Worm (Caenorhabditis elegans) whole organism, L1 larva: Measurements from ENCODE around the gene flad-1.

Experiments
- C04F5.9 ChIP-seq: sonication (generic microtip); optimal IDR thresholded peaks from 2 replicates; lab custom pipeline; 2016; ENCODE audit warnings: missing genetic modification characterization, missing compliant biosample characterization
- C16A3.4 ChIP-seq: fragments of 150-350 bp; optimal IDR thresholded peaks from 2 replicates; lab custom pipeline; 2014; ENCODE audit warnings: missing biosample characterization, missing genetic modification characterization
- C34B4.2 ChIP-seq: sonication (generic microtip); optimal IDR thresholded peaks from 2 replicates; lab custom pipeline; 2017; ENCODE audit warnings: mild to moderate bottlenecking, missing genetic modification characterization, missing compliant biosample characterization
- alr-1 ChIP-seq: fragments of 200-800 bp; sonication (Bioruptor generic); optimal IDR thresholded peaks from 2 replicates; lab custom pipeline; 2018; ENCODE audit warnings: borderline replicate concordance, mild to moderate bottlenecking, missing genetic modification characterization, missing compliant biosample characterization
- aly-2 ChIP-seq: fragments of 150-350 bp; optimal IDR thresholded peaks from 2 replicates; lab custom pipeline; 2014; ENCODE audit warnings: missing biosample characterization, missing genetic modification characterization
- ama-1 ChIP-seq: fragments of 150-350 bp; optimal IDR thresholded peaks from 2 replicates; lab custom pipeline; 2014
- blmp-1 ChIP-seq: fragments of 150-350 bp; optimal IDR thresholded peaks from 2 replicates; lab custom pipeline; 2014; ENCODE audit warnings: missing biosample characterization, missing genetic modification characterization
- ceh-63 ChIP-seq: fragments of 200-800 bp; sonication (Bioruptor generic); optimal IDR thresholded peaks from 2 replicates; lab custom pipeline; 2018; ENCODE audit warnings: mild to moderate bottlenecking, missing genetic modification characterization, missing compliant biosample characterization
- ceh-8 ChIP-seq: fragments of 200-800 bp; sonication (Bioruptor generic); optimal IDR thresholded peaks from 2 replicates; lab custom pipeline; 2018; ENCODE audit warnings: mild to moderate bottlenecking, missing genetic modification characterization, moderate library complexity, missing compliant biosample characterization
- ceh-82 ChIP-seq, 3 experiments: fragments of 150-350 bp in 1 of 3; sonication (generic microtip) in 2 of 3; optimal IDR thresholded peaks; 2 replicates each; lab custom pipeline; 2014 to 2017; ENCODE audit warnings: missing biosample characterization in 3 of 3, missing genetic modification characterization in 3 of 3
- ceh-88 ChIP-seq: fragments of 200-800 bp; sonication (Bioruptor generic); IDR thresholded peaks from 2 replicates; pipeline ENCODE4 v1.3.6; 2022; ENCODE audit warnings: missing genetic modification characterization, missing compliant biosample characterization
- ceh-90 ChIP-seq: sonication (generic microtip); optimal IDR thresholded peaks from 2 replicates; lab custom pipeline; 2016; ENCODE audit warnings: missing genetic modification characterization, missing compliant biosample characterization
- ces-1 ChIP-seq: fragments of 150-350 bp; optimal IDR thresholded peaks from 2 replicates; lab custom pipeline; 2014; ENCODE audit warnings: missing biosample characterization, missing genetic modification reagents, missing genetic modification characterization
- efl-1 ChIP-seq, 4 experiments: fragments of 150-350 bp; optimal IDR thresholded peaks in 3 of 4; peaks in 1 of 4; 1 replicate in 1 of 4; 2 replicates in 3 of 4; lab custom pipeline; 2014; ENCODE audit warnings: missing biosample characterization in 2 of 4, missing genetic modification characterization in 2 of 4, missing genetic modification reagents in 2 of 4
- efl-3 ChIP-seq: fragments of 200-800 bp; sonication (Bioruptor generic); optimal IDR thresholded peaks from 2 replicates; lab custom pipeline; 2018; ENCODE audit warnings: mild to moderate bottlenecking, missing genetic modification characterization, missing compliant biosample characterization
- egl-13 ChIP-seq: sonication (generic microtip); optimal IDR thresholded peaks from 2 replicates; lab custom pipeline; 2016; ENCODE audit warnings: missing genotype, missing genetic modification reagents, missing genetic modification characterization, missing compliant biosample characterization
- elt-2 ChIP-seq: sonication (generic microtip); optimal IDR thresholded peaks from 2 replicates; lab custom pipeline; 2016; ENCODE audit warnings: missing genetic modification characterization, mild to moderate bottlenecking, inconsistent platforms, missing compliant biosample characterization, missing genetic modification reagents
- fkh-4 ChIP-seq: sonication (generic microtip); optimal IDR thresholded peaks from 2 replicates; lab custom pipeline; 2016; ENCODE audit warnings: missing compliant biosample characterization, missing genetic modification characterization, borderline replicate concordance
- irx-1 ChIP-seq: sonication (generic microtip); optimal IDR thresholded peaks from 2 replicates; lab custom pipeline; 2016; ENCODE audit warnings: missing genetic modification characterization, missing compliant biosample characterization
- isw-1 ChIP-seq: fragments of 200-800 bp; sonication (Bioruptor generic); IDR thresholded peaks from 2 replicates; pipeline ENCODE4 v1.3.6; 2022; ENCODE audit warnings: missing genetic modification characterization, missing compliant biosample characterization
- lin-13 ChIP-seq: fragments of 150-350 bp; optimal IDR thresholded peaks from 2 replicates; lab custom pipeline; 2014; ENCODE audit warnings: missing biosample characterization, missing genetic modification reagents, missing genetic modification characterization
- lin-14 ChIP-seq: fragments of 200-800 bp; sonication (Bioruptor generic); optimal IDR thresholded peaks from 2 replicates; lab custom pipeline; 2018; ENCODE audit warnings: mild to moderate bottlenecking, missing genetic modification characterization, moderate library complexity, missing compliant biosample characterization
- lin-15B ChIP-seq: fragments of 150-350 bp; sonication (generic microtip); optimal IDR thresholded peaks from 3 replicates; lab custom pipeline; 2014; ENCODE audit warnings: missing biosample characterization, missing genetic modification characterization
- lin-35 ChIP-seq, 2 experiments: fragments of 150-350 bp; optimal IDR thresholded peaks; 2 replicates each; lab custom pipeline; 2014; ENCODE audit warnings: missing biosample characterization in 2 of 2, missing genetic modification characterization in 2 of 2, missing genetic modification reagents in 2 of 2
- lsy-2 ChIP-seq, 2 experiments: fragments of 150-350 bp; optimal IDR thresholded peaks; 2 replicates each; lab custom pipeline; 2014; ENCODE audit warnings: missing biosample characterization in 2 of 2, missing genetic modification characterization in 2 of 2
- mab-9 ChIP-seq: fragments of 200-800 bp; sonication (Bioruptor generic); IDR thresholded peaks from 2 replicates; pipeline ENCODE4 v1.3.6; 2022; ENCODE audit warnings: missing genetic modification reagents, missing genetic modification characterization, missing compliant biosample characterization
- mdl-1 ChIP-seq, 2 experiments: fragments of 150-350 bp; optimal IDR thresholded peaks; 2 replicates each; lab custom pipeline; 2014 to 2017; ENCODE audit warnings: missing biosample characterization in 2 of 2, missing genetic modification characterization in 2 of 2, inconsistent platforms in 1 of 2
- mep-1 ChIP-seq: fragments of 150-350 bp; optimal IDR thresholded peaks from 2 replicates; lab custom pipeline; 2014; ENCODE audit warnings: missing biosample characterization, missing genetic modification characterization
- nhr-11 ChIP-seq: fragments of 150-350 bp; optimal IDR thresholded peaks from 2 replicates; lab custom pipeline; 2014; ENCODE audit warnings: missing biosample characterization, missing genetic modification characterization
- nhr-19 ChIP-seq: fragments of 200-800 bp; sonication (Bioruptor generic); conservative IDR thresholded peaks from 2 replicates; pipeline ENCODE4 v1.3.6; 2022; ENCODE audit warnings: missing genetic modification characterization, missing compliant biosample characterization
- nhr-237 ChIP-seq: fragments of 150-350 bp; optimal IDR thresholded peaks from 2 replicates; lab custom pipeline; 2014; ENCODE audit warnings: missing biosample characterization, missing genetic modification characterization
- nhr-28 ChIP-seq: fragments of 150-350 bp; optimal IDR thresholded peaks from 2 replicates; lab custom pipeline; 2014; ENCODE audit warnings: missing biosample characterization, missing genetic modification characterization
- nhr-47 ChIP-seq: sonication (generic microtip); optimal IDR thresholded peaks from 2 replicates; lab custom pipeline; 2016; ENCODE audit warnings: mild to moderate bottlenecking, missing genetic modification characterization, moderate library complexity, missing compliant biosample characterization
- nhr-77 ChIP-seq: fragments of 150-350 bp; optimal IDR thresholded peaks from 2 replicates; lab custom pipeline; 2014; ENCODE audit warnings: missing biosample characterization, missing genetic modification characterization
- nhr-84 ChIP-seq: sonication (generic microtip); optimal IDR thresholded peaks from 2 replicates; lab custom pipeline; 2017; ENCODE audit warnings: missing biosample characterization, missing genetic modification characterization
- nhr-85 ChIP-seq: sonication (generic microtip); peaks from one replicate; lab custom pipeline; 2016; ENCODE audit warnings: missing genetic modification characterization, inconsistent platforms, missing compliant biosample characterization
- rnt-1 ChIP-seq: sonication (generic microtip); optimal IDR thresholded peaks from 2 replicates; lab custom pipeline; 2016; ENCODE audit warnings: mild to moderate bottlenecking, missing genetic modification characterization, moderate library complexity, missing compliant biosample characterization
- skn-1 ChIP-seq: fragments of 150-350 bp; optimal IDR thresholded peaks from 2 replicates; lab custom pipeline; 2014; ENCODE audit warnings: missing biosample characterization, missing genetic modification characterization
- sup-37 ChIP-seq: fragments of 200-800 bp; sonication (Bioruptor generic); optimal IDR thresholded peaks from 2 replicates; lab custom pipeline; 2018; ENCODE audit warnings: mild to moderate bottlenecking, missing genetic modification characterization, missing compliant biosample characterization
- swsn-7 ChIP-seq: sonication (generic microtip); optimal IDR thresholded peaks from 2 replicates; lab custom pipeline; 2016; ENCODE audit warnings: missing genetic modification characterization, missing compliant biosample characterization
- tlp-1 ChIP-seq: fragments of 150-350 bp; optimal IDR thresholded peaks from 2 replicates; lab custom pipeline; 2014; ENCODE audit warnings: missing biosample characterization, missing genetic modification characterization
- unc-30 ChIP-seq: sonication (generic microtip); optimal IDR thresholded peaks from 2 replicates; lab custom pipeline; 2017; ENCODE audit warnings: missing biosample characterization, missing genetic modification characterization
- unc-86 ChIP-seq: sonication (generic microtip); optimal IDR thresholded peaks from 2 replicates; lab custom pipeline; 2016; ENCODE audit warnings: missing genetic modification characterization, missing compliant biosample characterization
- vab-15 ChIP-seq: sonication (generic microtip); optimal IDR thresholded peaks from 2 replicates; lab custom pipeline; 2017; ENCODE audit warnings: missing genotype, mild to moderate bottlenecking, missing genetic modification characterization, missing compliant biosample characterization
- xbp-1 ChIP-seq: sonication (generic microtip); optimal IDR thresholded peaks from 2 replicates; lab custom pipeline; 2016; ENCODE audit warnings: missing genetic modification characterization, missing compliant biosample characterization
- ztf-4 ChIP-seq: fragments of 150-350 bp; optimal IDR thresholded peaks from 2 replicates; lab custom pipeline; 2014; ENCODE audit warnings: missing biosample characterization, missing genetic modification characterization

flad-1 gene

ce11 chrII:9935044-9935599 is 8.8 kb upstream of the flad-1 start (continued):
- TF ChIP-seq rnt-1 (peak; percentile 0), fkh-4 (tag; lab: Kevin White, UChicago) (no peak), blmp-1 (tag; lab: Kevin White, UChicago) (no peak), lsy-2 (tag; optimal IDR thresholded peaks at IDR 0.05; lab: Kevin White, UChicago) (peak in 1 of 2 experiments; percentile 14), ama-1 (lab: Kevin White, UChicago) (peak; percentile 54), nhr-19 (GFP tag; lab: Robert Waterston, UW) (peak; percentile 19; the same call in 1 of the 2 replicates), efl-1 (optimal IDR thresholded peaks at IDR 0.05; lab: Kevin White, UChicago) (no peak), efl-1 (GFP tag; optimal IDR thresholded peaks at IDR 0.05 in 1 of 2; lab: Kevin White, UChicago) (peak in 1 of 2 experiments; percentile 57), xbp-1 (no peak), swsn-7 (no peak), mdl-1 (tag; optimal IDR thresholded peaks at IDR 0.05; lab: Kevin White, UChicago) (no peak), mep-1 (tag; lab: Kevin White, UChicago) (no peak), ces-1 (GFP tag; lab: Kevin White, UChicago) (no peak), ceh-90 (tag; lab: Kevin White, UChicago) (no peak), C16A3.4 (no peak), C04F5.9 (tag; lab: Kevin White, UChicago) (no peak), lin-13 (GFP tag; lab: Kevin White, UChicago) (no peak), lin-35 (GFP tag; optimal IDR thresholded peaks at IDR 0.05; lab: Kevin White, UChicago) (peak in 1 of 2 experiments; percentile 11), ceh-88 (no peak)

- TF ChIP-seq nhr-85 (tag; lab: Kevin White, UChicago), result peak; percentile 62
- TF ChIP-seq aly-2 (tag; lab: Kevin White, UChicago), result no peak
These were observed 8.3 kb upstream of the flad-1 start for ce11 chrII:9935664-9936063.

ce11 chrII:9936859-9937258 is 7.1 kb upstream of the flad-1 start, which contains the start of gene C05C10.3:
Gene C05C10.3, minus strand, starts transcription at chrII:9936893.
- TF ChIP-seq nhr-11, result no peak
- no peak for TF ChIP-seq efl-3 (GFP tag; lab: Kevin White, UChicago)
- TF ChIP-seq ceh-8 (GFP tag; lab: Kevin White, UChicago), result no peak
- no peak for TF ChIP-seq ceh-90 (tag; lab: Kevin White, UChicago)
- no peak for TF ChIP-seq nhr-237 (tag; lab: Kevin White, UChicago)
- no peak for TF ChIP-seq C34B4.2
- TF ChIP-seq efl-1 (optimal IDR thresholded peaks at IDR 0.05; lab: Kevin White, UChicago), result no peak
- TF ChIP-seq efl-1 (GFP tag; optimal IDR thresholded peaks at IDR 0.05 in 1 of 2; lab: Kevin White, UChicago), result peak in 1 of 2 experiments; percentile 16
- no peak for TF ChIP-seq nhr-77

ce11 chrII:9937611-9938010 is 6.3 kb upstream of the flad-1 start:
- TF ChIP-seq lin-14 (GFP tag; lab: Kevin White, UChicago), result peak; percentile 97
- peak; percentile 54 for TF ChIP-seq elt-2 (tag; lab: Kevin White, UChicago)
- no peak for TF ChIP-seq C34B4.2
- TF ChIP-seq unc-86 (tag; lab: Kevin White, UChicago), result no peak
- TF ChIP-seq vab-15, result no peak
- TF ChIP-seq lin-15B (tag; lab: Kevin White, UChicago), result peak; percentile 11
- peak; percentile 83 for TF ChIP-seq lin-13 (GFP tag; lab: Kevin White, UChicago)
- no peak for TF ChIP-seq ceh-63 (GFP tag; lab: Kevin White, UChicago)
- TF ChIP-seq C04F5.9 (tag; lab: Kevin White, UChicago), result peak; percentile 20
- peak; percentile 60 for TF ChIP-seq ztf-4
- TF ChIP-seq nhr-77, result peak; percentile 78
- peak; percentile 32 for TF ChIP-seq sup-37 (GFP tag; lab: Kevin White, UChicago)
- 0 out of 2 replicates have a peak, but pooled peaks have one; percentile 3 for TF ChIP-seq isw-1
- no peak for TF ChIP-seq mab-9
- peak; percentile 51 for TF ChIP-seq skn-1
- TF ChIP-seq ceh-82 (tag; optimal IDR thresholded peaks at IDR 0.05; lab: Kevin White, UChicago), result peak; percentile 14 to 59 (median 26)
- TF ChIP-seq unc-30 (tag; lab: Kevin White, UChicago), result no peak
- peak; percentile 37 for TF ChIP-seq nhr-84 (tag; lab: Kevin White, UChicago)
- no peak for TF ChIP-seq fkh-4 (tag; lab: Kevin White, UChicago)
- TF ChIP-seq irx-1 (tag; lab: Kevin White, UChicago), result peak; percentile 34
- no peak for TF ChIP-seq nhr-28 (tag; lab: Kevin White, UChicago)
- TF ChIP-seq swsn-7, result peak; percentile 59
- peak; percentile 93 for TF ChIP-seq nhr-85 (tag; lab: Kevin White, UChicago)
- TF ChIP-seq tlp-1, result no peak
- peak; percentile 75 for TF ChIP-seq nhr-47 (tag; lab: Kevin White, UChicago)
- no peak for TF ChIP-seq alr-1
- TF ChIP-seq egl-13 (tag; lab: Kevin White, UChicago), result no peak
